Worm (Caenorhabditis elegans) whole organism, midembryonic: ENCODE data around the gene shc-2.

Source experiments
- T22C8.4 ChIP-seq: fragments of 200-800 bp; sonication (Bioruptor generic); IDR thresholded peaks from 2 replicates; pipeline ENCODE4 v1.3.6; 2022; ENCODE audit warnings: missing genetic modification characterization, missing compliant biosample characterization
- cog-1 ChIP-seq: sonication (generic microtip); optimal IDR thresholded peaks from 2 replicates; lab custom pipeline; 2016; ENCODE audit warnings: missing genetic modification characterization, missing compliant biosample characterization
- flt-1 ChIP-seq: fragments of 200-800 bp; sonication (Bioruptor generic); IDR thresholded peaks from 2 replicates; pipeline ENCODE4 v1.3.6; 2022; ENCODE audit warnings: missing genetic modification characterization, missing compliant biosample characterization
- klf-2 ChIP-seq: fragments of 200-800 bp; sonication (Bioruptor generic); conservative IDR thresholded peaks from 2 replicates; pipeline ENCODE4 v1.3.6; 2022; ENCODE audit warnings: missing genetic modification reagents, missing genetic modification characterization, missing compliant biosample characterization
- med-1 ChIP-seq: sonication (generic microtip); optimal IDR thresholded peaks from 2 replicates; lab custom pipeline; 2017; ENCODE audit warnings: missing genetic modification characterization, mild to moderate bottlenecking, missing compliant biosample characterization, antibody characterized with exemption, missing genetic modification reagents; ENCODE audit not compliant: insufficient read depth
- ref-1 ChIP-seq: fragments of 200-800 bp; sonication (Bioruptor generic); conservative IDR thresholded peaks from 2 replicates; pipeline ENCODE4 v1.3.6; 2022; ENCODE audit warnings: missing genetic modification reagents, missing genetic modification characterization, missing compliant biosample characterization
- tab-1 ChIP-seq: fragments of 200-800 bp; sonication (Bioruptor generic); IDR thresholded peaks from 2 replicates; pipeline ENCODE4 v1.3.6; 2022; ENCODE audit warnings: missing genetic modification characterization, missing compliant biosample characterization
- ztf-23 ChIP-seq: fragments of 200-800 bp; sonication (Bioruptor generic); IDR thresholded peaks from 2 replicates; pipeline ENCODE4 v1.3.6; 2022; ENCODE audit warnings: missing genetic modification reagents, missing genetic modification characterization, missing compliant biosample characterization
- ztf-29 ChIP-seq: fragments of 200-800 bp; sonication (Bioruptor generic); IDR thresholded peaks from 2 replicates; pipeline ENCODE4 v1.3.6; 2022; ENCODE audit warnings: missing genetic modification reagents, missing genetic modification characterization, missing compliant biosample characterization

Gene shc-2

ce11 chrII:5036128-5036527 is 67.2 kb downstream of the shc-2 start, which contains the start of gene lrr-1:
Gene lrr-1 (minus strand): TSS chrII:5036439.
- TF ChIP-seq tab-1 (GFP tag; lab: Robert Waterston, UW): no peak
- TF ChIP-seq med-1: no peak
- TF ChIP-seq cog-1 (tag; lab: Kevin White, UChicago): no peak
- TF ChIP-seq flt-1 (GFP tag; lab: Robert Waterston, UW): no peak
- no peak for TF ChIP-seq ztf-29 (GFP tag; lab: Robert Waterston, UW)
- TF ChIP-seq ztf-23 (GFP tag; lab: Robert Waterston, UW): no peak
- no peak for TF ChIP-seq klf-2 (GFP tag; lab: Robert Waterston, UW)
- no peak for TF ChIP-seq ref-1 (GFP tag; lab: Robert Waterston, UW)
- no peak for TF ChIP-seq T22C8.4 (GFP tag; lab: Robert Waterston, UW)
